Worm (Caenorhabditis elegans) whole organism, late embryonic: ENCODE results near the gene clp-7.

ENCODE experiments used
- ama-1 ChIP-seq: fragments of 150-350 bp; optimal IDR thresholded peaks from 2 replicates; lab custom pipeline; 2014
- ceh-14 ChIP-seq: sonication (generic microtip); optimal IDR thresholded peaks from 2 replicates; lab custom pipeline; 2016; ENCODE audit warnings: missing genotype, missing genetic modification characterization, missing compliant biosample characterization
- ceh-22 ChIP-seq: sonication (generic microtip); optimal IDR thresholded peaks from 2 replicates; lab custom pipeline; 2017; ENCODE audit warnings: missing biosample characterization, missing genetic modification characterization
- ceh-31 ChIP-seq: sonication (generic microtip); optimal IDR thresholded peaks from 2 replicates; lab custom pipeline; 2016; ENCODE audit warnings: missing genetic modification characterization, missing compliant biosample characterization
- ceh-34 ChIP-seq: sonication (generic microtip); optimal IDR thresholded peaks from 2 replicates; lab custom pipeline; 2016; ENCODE audit warnings: mild to moderate bottlenecking, missing genetic modification characterization, missing compliant biosample characterization
- ceh-6 ChIP-seq: fragments of 200-800 bp; sonication (Bioruptor generic); optimal IDR thresholded peaks from 2 replicates; lab custom pipeline; 2018; ENCODE audit warnings: mild to moderate bottlenecking, missing genetic modification characterization, missing compliant biosample characterization
- dmd-4 ChIP-seq: sonication (generic microtip); optimal IDR thresholded peaks from 2 replicates; lab custom pipeline; 2016; ENCODE audit warnings: borderline replicate concordance, missing genetic modification characterization, missing compliant biosample characterization
- eyg-1 ChIP-seq: sonication (generic microtip); optimal IDR thresholded peaks from 2 replicates; lab custom pipeline; 2016; ENCODE audit warnings: missing genotype, missing genetic modification characterization, missing compliant biosample characterization
- nhr-11 ChIP-seq: fragments of 150-350 bp; optimal IDR thresholded peaks from 2 replicates; lab custom pipeline; 2014; ENCODE audit warnings: missing biosample characterization, missing genetic modification characterization
- npax-4 ChIP-seq: sonication (generic microtip); optimal IDR thresholded peaks from 2 replicates; lab custom pipeline; 2016; ENCODE audit warnings: missing genetic modification characterization, missing compliant biosample characterization
- pha-4 ChIP-seq: fragments of 150-350 bp; optimal IDR thresholded peaks from 2 replicates; lab custom pipeline; 2018; ENCODE audit warnings: missing biosample characterization, missing genetic modification reagents, missing genetic modification characterization

ce11 chrIV:1484968-1485474 lies 39.3 kb upstream of the clp-7 start, which contains the start of gene Y77E11A.16:
- TF ChIP-seq ceh-31 (no peak), ceh-6 (GFP tag; lab: Kevin White, UChicago) (no peak), ceh-34 (no peak), ceh-14 (tag; lab: Kevin White, UChicago) (no peak), nhr-11 (tag; lab: Kevin White, UChicago) (no peak), dmd-4 (tag; lab: Kevin White, UChicago) (no peak), pha-4 (tag; lab: Kevin White, UChicago) (no peak), ceh-22 (tag; lab: Kevin White, UChicago) (no peak), eyg-1 (tag; lab: Kevin White, UChicago) (no peak), ama-1 (no peak), npax-4 (no peak)
